Fruit fly (Drosophila melanogaster): ENCODE data around the gene Ugt36F1.

DNA sequence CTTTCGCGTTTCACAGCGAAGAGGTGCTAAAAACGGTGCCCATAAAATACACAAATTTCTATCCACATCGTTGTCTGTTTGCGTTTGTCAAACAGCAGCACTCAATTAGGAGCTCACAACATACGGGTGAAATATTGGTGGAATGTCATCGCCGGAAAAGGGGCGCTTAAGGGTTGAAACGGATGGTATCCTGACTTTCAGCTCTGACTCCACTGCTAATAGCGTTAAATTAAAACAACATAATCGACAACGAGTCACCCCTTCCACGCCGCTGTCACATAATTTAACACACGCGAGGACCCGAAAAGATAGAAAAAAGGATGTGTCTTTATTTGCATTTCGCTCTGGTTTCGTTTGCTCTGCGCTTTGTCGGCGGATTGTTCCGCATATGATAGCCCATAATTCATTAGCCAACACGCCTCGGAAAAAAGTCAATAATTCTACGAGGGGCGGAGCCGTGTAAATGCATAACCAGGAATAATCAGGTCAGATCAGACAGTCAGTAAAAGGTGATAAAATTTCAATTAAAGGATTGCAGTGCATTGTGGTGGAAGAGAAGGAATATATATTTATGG lies 34.0 kb upstream of the Ugt36F1 start:
- no peak for TF ChIP-seq CG8478 (optimal IDR thresholded peaks at IDR 0.05)
- TF ChIP-seq CTCF (optimal IDR thresholded peaks at IDR 0.05) = no peak

Data from S2 (cell line).